Worm (Caenorhabditis elegans) whole organism, late embryonic: ENCODE results near the gene srh-185.

ENCODE experiments used
- ceh-14 ChIP-seq: sonication (generic microtip); optimal IDR thresholded peaks from 2 replicates; lab custom pipeline; 2016; ENCODE audit warnings: missing genotype, missing genetic modification characterization, missing compliant biosample characterization
- ets-4 ChIP-seq: sonication (generic microtip); optimal IDR thresholded peaks from 2 replicates; lab custom pipeline; 2016; ENCODE audit warnings: missing genetic modification characterization, missing compliant biosample characterization
- fkh-10 ChIP-seq: fragments of 150-350 bp; optimal IDR thresholded peaks from 2 replicates; lab custom pipeline; 2014; ENCODE audit warnings: missing biosample characterization, missing genetic modification reagents, missing genetic modification characterization
- nfya-1 ChIP-seq: sonication (generic microtip); optimal IDR thresholded peaks from 2 replicates; lab custom pipeline; 2017; ENCODE audit warnings: missing genetic modification characterization, mild to moderate bottlenecking, missing compliant biosample characterization, antibody characterized with exemption, moderate library complexity
- nhr-11 ChIP-seq: fragments of 150-350 bp; optimal IDR thresholded peaks from 2 replicates; lab custom pipeline; 2014; ENCODE audit warnings: missing biosample characterization, missing genetic modification characterization
- pha-4 ChIP-seq: fragments of 150-350 bp; optimal IDR thresholded peaks from 2 replicates; lab custom pipeline; 2018; ENCODE audit warnings: missing biosample characterization, missing genetic modification reagents, missing genetic modification characterization
- tbx-2 ChIP-seq: sonication (generic microtip); optimal IDR thresholded peaks from 2 replicates; lab custom pipeline; 2016; ENCODE audit warnings: missing genetic modification characterization, missing compliant biosample characterization
- ttx-3 ChIP-seq: sonication (generic microtip); optimal IDR thresholded peaks from 2 replicates; lab custom pipeline; 2016; ENCODE audit warnings: missing genetic modification reagents, missing genetic modification characterization, missing compliant biosample characterization

- no peak for TF ChIP-seq nfya-1 (tag; lab: Kevin White, UChicago)
- no peak for TF ChIP-seq ceh-14
- TF ChIP-seq pha-4 (tag; lab: Kevin White, UChicago): no peak
- no peak for TF ChIP-seq ttx-3 (tag; lab: Kevin White, UChicago)
- TF ChIP-seq nhr-11 (tag; lab: Kevin White, UChicago): no peak
- no peak for TF ChIP-seq fkh-10 (GFP tag; lab: Kevin White, UChicago)
- no peak for TF ChIP-seq ets-4 (tag; lab: Kevin White, UChicago)
- TF ChIP-seq tbx-2 (tag; lab: Kevin White, UChicago): no peak
Measured at ce11 chrV:3081471-3081870, 15.4 kb downstream of the srh-185 start, which contains the start of gene srt-7.
